Worm (Caenorhabditis elegans) whole organism, early embryonic: ENCODE results near the gene B0244.15.

ENCODE experiments used
- B0310.2 ChIP-seq: sonication (generic microtip); optimal IDR thresholded peaks from 2 replicates; lab custom pipeline; 2016; ENCODE audit warnings: mild to moderate bottlenecking, missing genetic modification characterization, missing compliant biosample characterization
- F13C5.2 ChIP-seq: sonication (generic microtip); optimal IDR thresholded peaks from 2 replicates; lab custom pipeline; 2017; ENCODE audit warnings: mild to moderate bottlenecking, missing genetic modification characterization, inconsistent platforms, missing compliant biosample characterization
- aly-1 ChIP-seq: sonication (generic microtip); optimal IDR thresholded peaks from 2 replicates; lab custom pipeline; 2016; ENCODE audit warnings: missing genetic modification characterization, missing compliant biosample characterization
- ama-1 ChIP-seq: fragments of 150-350 bp; optimal IDR thresholded peaks from 2 replicates; lab custom pipeline; 2014
- ceh-13 ChIP-seq: fragments of 200-800 bp; sonication (Bioruptor generic); optimal IDR thresholded peaks from 2 replicates; lab custom pipeline; 2018; ENCODE audit warnings: mild to moderate bottlenecking, missing genetic modification characterization, missing compliant biosample characterization
- ceh-36 ChIP-seq: sonication (generic microtip); optimal IDR thresholded peaks from 2 replicates; lab custom pipeline; 2016; ENCODE audit warnings: missing genetic modification characterization, inconsistent platforms, missing compliant biosample characterization
- ets-7 ChIP-seq: sonication (generic microtip); optimal IDR thresholded peaks from 2 replicates; lab custom pipeline; 2016; ENCODE audit warnings: missing genotype, missing genetic modification characterization, missing compliant biosample characterization
- flt-1 ChIP-seq: fragments of 200-800 bp; sonication (Bioruptor generic); IDR thresholded peaks from 2 replicates; pipeline ENCODE4 v1.3.6; 2022; ENCODE audit warnings: missing genetic modification characterization, missing compliant biosample characterization
- hmbx-1 ChIP-seq: sonication (generic microtip); optimal IDR thresholded peaks from 2 replicates; lab custom pipeline; 2016; ENCODE audit warnings: mild to moderate bottlenecking, missing genetic modification characterization, missing compliant biosample characterization
- hmg-4 ChIP-seq: fragments of 200-800 bp; sonication (Bioruptor generic); optimal IDR thresholded peaks from 2 replicates; lab custom pipeline; 2018; ENCODE audit warnings: mild to moderate bottlenecking, missing genetic modification characterization, missing compliant biosample characterization
- hnd-1 ChIP-seq: sonication (generic microtip); optimal IDR thresholded peaks from 2 replicates; lab custom pipeline; 2016; ENCODE audit warnings: missing genetic modification characterization, missing compliant biosample characterization
- pes-1 ChIP-seq: fragments of 200-800 bp; sonication (Bioruptor generic); IDR thresholded peaks from 2 replicates; pipeline ENCODE4 v1.3.6; 2022; ENCODE audit warnings: missing genetic modification reagents, missing genetic modification characterization, missing compliant biosample characterization
- scrt-1 ChIP-seq: fragments of 200-800 bp; sonication (Bioruptor generic); IDR thresholded peaks from 2 replicates; pipeline ENCODE4 v1.3.6; 2022; ENCODE audit warnings: missing genetic modification characterization, missing compliant biosample characterization
- sea-1 ChIP-seq: fragments of 200-800 bp; sonication (Bioruptor generic); conservative IDR thresholded peaks from 2 replicates; pipeline ENCODE4 v1.3.6; 2022; ENCODE audit warnings: missing genetic modification characterization, missing compliant biosample characterization
- tbx-11 ChIP-seq: fragments of 200-800 bp; sonication (Bioruptor generic); IDR thresholded peaks from 2 replicates; pipeline ENCODE4 v1.3.6; 2022; ENCODE audit warnings: missing genetic modification characterization, missing compliant biosample characterization
- tbx-37 ChIP-seq: fragments of 200-800 bp; sonication (Bioruptor generic); conservative IDR thresholded peaks from 2 replicates; pipeline ENCODE4 v1.3.6; 2022; ENCODE audit warnings: missing genetic modification reagents, missing genetic modification characterization, missing compliant biosample characterization
- tra-4 ChIP-seq: sonication (generic microtip); optimal IDR thresholded peaks from 2 replicates; lab custom pipeline; 2017; ENCODE audit warnings: missing genetic modification characterization, missing compliant biosample characterization

The B0244.15 gene

DNA sequence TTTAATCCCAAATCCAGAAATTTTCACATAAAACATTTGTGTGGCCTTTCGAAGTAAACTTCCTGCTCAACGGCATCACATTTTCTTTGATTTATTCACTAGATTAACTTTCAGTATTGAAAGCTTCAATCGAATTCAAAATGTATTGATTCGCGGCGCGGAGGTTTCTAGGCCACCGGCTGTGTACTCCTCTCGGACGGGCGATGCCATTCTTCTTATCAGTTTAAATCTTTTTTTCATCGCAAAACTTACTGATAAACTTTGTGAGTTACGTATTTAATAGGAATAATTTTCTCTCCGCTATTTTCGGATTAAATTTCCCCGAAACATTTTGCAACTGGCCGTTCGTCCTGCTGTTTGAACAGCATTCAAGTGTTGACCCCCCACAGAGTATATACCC lies 21.3 kb upstream of the B0244.15 start:
- TF ChIP-seq hmbx-1 (tag; lab: Kevin White, UChicago) = no peak
- TF ChIP-seq tbx-37 (GFP tag; lab: Robert Waterston, UW) = peak; percentile 12; the same call in 1 of the 2 replicates
- peak; percentile 21 for TF ChIP-seq hmg-4

DNA sequence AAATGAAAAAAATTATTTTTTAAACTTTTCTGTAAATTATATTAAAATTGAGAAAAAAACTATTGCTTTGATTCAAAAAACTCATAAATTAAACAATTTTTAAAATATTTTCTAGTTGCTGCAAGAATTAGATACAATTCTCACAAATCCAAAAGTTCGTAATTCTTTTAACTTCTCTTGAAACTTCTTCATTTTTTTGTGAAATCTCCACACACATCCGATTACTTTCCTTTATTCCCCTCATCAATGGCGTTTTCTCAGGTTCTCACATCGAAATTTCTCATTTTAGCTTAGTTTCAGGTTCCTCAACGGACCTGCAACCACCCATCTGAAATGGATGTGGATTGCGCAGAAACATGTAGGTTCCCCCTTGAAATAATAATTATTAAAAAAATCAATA lies 20.6 kb upstream of the B0244.15 start, which contains the start of gene wrm-1:
wrm-1 (plus strand) TSS at position 301 of the 400 bp plus-strand sequence.
- no peak for TF ChIP-seq flt-1 (GFP tag; lab: Robert Waterston, UW)
- no peak for TF ChIP-seq tbx-11 (GFP tag; lab: Robert Waterston, UW)
- no peak for TF ChIP-seq hnd-1 (tag; lab: Kevin White, UChicago)
- TF ChIP-seq ceh-36 (tag; lab: Kevin White, UChicago) = no peak
- no peak for TF ChIP-seq scrt-1
- TF ChIP-seq hmg-4 = no peak
- no peak for TF ChIP-seq F13C5.2
- TF ChIP-seq ama-1 (lab: Kevin White, UChicago) = no peak
- no peak for TF ChIP-seq hmbx-1 (tag; lab: Kevin White, UChicago)
- TF ChIP-seq B0310.2 (tag; lab: Kevin White, UChicago) = no peak
- no peak for TF ChIP-seq aly-1 (tag; lab: Kevin White, UChicago)
- no peak for TF ChIP-seq sea-1 (GFP tag; lab: Robert Waterston, UW)
- no peak for TF ChIP-seq ceh-13
- TF ChIP-seq tra-4 (tag; lab: Kevin White, UChicago) = no peak
- TF ChIP-seq tbx-37 (GFP tag; lab: Robert Waterston, UW) = no peak
- no peak for TF ChIP-seq ets-7
- TF ChIP-seq pes-1 (GFP tag; lab: Robert Waterston, UW) = no peak

DNA sequence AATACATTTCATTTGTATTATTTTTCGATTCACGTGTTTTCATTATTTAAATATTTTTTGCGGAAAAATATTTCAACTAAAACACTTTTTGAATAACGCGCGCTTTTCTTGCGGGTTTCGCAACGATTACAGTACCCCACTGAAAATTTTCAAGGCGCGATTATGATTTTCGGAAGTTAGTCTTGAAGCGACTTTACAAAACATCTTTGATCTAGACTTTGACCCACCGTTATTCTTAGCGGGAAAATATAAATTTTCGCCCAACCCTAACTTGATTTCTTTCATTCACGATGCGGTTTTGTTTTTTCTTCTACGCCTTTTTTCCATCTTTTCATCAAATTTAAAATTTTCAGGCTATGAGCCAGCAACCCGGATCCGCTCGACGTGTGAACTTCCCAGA lies 15.4 kb upstream of the B0244.15 start, which contains the start of gene egg-1:
egg-1 (plus strand) TSS at position 354 of the 400 bp plus-strand sequence.
- no peak for TF ChIP-seq ets-7
- no peak for TF ChIP-seq ceh-36 (tag; lab: Kevin White, UChicago)
- TF ChIP-seq pes-1 (GFP tag; lab: Robert Waterston, UW) = no peak
- no peak for TF ChIP-seq B0310.2 (tag; lab: Kevin White, UChicago)
- no peak for TF ChIP-seq ama-1 (lab: Kevin White, UChicago)
- no peak for TF ChIP-seq F13C5.2
- no peak for TF ChIP-seq tbx-37 (GFP tag; lab: Robert Waterston, UW)
- no peak for TF ChIP-seq sea-1 (GFP tag; lab: Robert Waterston, UW)

DNA sequence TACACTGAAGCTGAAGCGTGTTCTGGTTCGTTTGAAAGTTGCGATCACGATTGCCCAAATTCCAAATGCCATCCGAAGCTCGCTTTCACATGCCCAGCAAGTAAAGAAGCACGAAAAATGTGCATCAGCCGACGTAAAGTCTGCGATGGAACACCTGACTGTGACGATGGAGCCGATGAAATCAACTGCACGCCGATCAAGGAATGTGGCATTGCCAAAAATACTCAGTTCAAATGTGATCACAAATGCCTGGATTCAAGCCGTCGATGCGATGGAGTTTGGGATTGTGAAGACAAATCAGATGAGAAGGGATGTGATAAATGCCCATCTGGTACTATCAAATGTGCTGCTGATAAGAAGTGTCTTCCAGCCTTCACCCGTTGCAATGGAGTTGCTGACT lies 13.8 kb upstream of the B0244.15 start:
- TF ChIP-seq sea-1 (GFP tag; lab: Robert Waterston, UW) (no peak), scrt-1 (no peak), hnd-1 (tag; lab: Kevin White, UChicago) (no peak), tbx-37 (GFP tag; lab: Robert Waterston, UW) (no peak)

DNA sequence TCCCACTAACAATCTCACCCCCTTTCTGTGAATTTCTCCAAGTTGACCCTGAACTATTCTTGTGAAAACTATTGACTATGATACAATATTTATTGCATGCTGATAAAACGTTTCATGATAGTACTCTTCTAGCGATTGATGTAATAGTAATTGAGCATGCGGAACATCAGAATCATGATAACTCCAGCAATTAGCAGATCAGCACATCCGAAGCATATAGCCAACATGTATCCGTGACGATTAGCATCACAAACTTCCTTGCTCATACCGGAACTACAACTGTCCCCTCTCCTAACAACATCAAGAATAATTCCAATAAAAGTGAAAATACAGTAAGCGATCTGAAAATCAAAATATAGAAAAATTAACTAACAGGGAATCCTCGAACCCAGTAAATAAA lies 13.1 kb upstream of the B0244.15 start:
- TF ChIP-seq pes-1 (GFP tag; lab: Robert Waterston, UW) (no peak), scrt-1 (no peak), hnd-1 (tag; lab: Kevin White, UChicago) (no peak), B0310.2 (tag; lab: Kevin White, UChicago) (no peak), ceh-36 (tag; lab: Kevin White, UChicago) (no peak), ets-7 (no peak), hmbx-1 (tag; lab: Kevin White, UChicago) (no peak), tbx-11 (GFP tag; lab: Robert Waterston, UW) (no peak), tra-4 (tag; lab: Kevin White, UChicago) (no peak), F13C5.2 (no peak), aly-1 (tag; lab: Kevin White, UChicago) (no peak), tbx-37 (GFP tag; lab: Robert Waterston, UW) (no peak), sea-1 (GFP tag; lab: Robert Waterston, UW) (no peak), ama-1 (lab: Kevin White, UChicago) (no peak)

DNA sequence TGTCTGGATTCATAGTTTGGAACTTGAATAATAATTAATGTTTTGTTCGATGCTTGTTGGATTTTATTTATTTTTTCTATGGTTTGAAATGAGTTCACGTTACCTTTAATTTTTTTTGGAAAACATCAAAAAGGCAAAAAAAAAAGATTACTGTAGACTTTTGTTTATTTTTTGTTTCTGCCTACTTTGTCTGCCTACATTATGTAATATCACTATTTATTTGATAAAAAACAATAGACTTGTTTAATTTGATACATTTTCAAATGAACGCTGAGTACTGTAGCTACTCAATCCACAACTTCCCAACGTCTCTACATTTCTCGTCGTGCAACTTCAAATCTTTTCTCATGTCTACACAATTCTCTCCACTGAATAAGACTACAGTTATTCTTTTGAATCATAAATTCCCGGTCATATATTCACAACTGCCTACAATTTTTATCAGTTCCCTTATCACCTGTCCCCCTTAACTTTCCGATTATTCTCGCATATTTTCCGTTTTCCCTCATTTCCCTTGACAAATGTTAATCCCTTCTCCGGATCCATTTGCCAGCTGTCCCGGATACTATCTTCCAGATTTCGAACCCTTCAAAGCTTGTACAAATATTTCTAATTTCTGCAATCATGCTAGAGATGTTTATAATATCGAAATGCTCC lies 12.1 kb upstream of the B0244.15 start, which contains the start of the genes B0244.9 and B0244.7:
B0244.9 (minus strand) TSS at position 51 of the 657 bp plus-strand sequence.
B0244.7 (plus strand) TSS at position 522 of the 657 bp plus-strand sequence.
- TF ChIP-seq flt-1 (GFP tag; lab: Robert Waterston, UW) (no peak), ceh-36 (tag; lab: Kevin White, UChicago) (no peak), tra-4 (tag; lab: Kevin White, UChicago) (no peak), hmg-4 (no peak), F13C5.2 (no peak), scrt-1 (no peak)

DNA sequence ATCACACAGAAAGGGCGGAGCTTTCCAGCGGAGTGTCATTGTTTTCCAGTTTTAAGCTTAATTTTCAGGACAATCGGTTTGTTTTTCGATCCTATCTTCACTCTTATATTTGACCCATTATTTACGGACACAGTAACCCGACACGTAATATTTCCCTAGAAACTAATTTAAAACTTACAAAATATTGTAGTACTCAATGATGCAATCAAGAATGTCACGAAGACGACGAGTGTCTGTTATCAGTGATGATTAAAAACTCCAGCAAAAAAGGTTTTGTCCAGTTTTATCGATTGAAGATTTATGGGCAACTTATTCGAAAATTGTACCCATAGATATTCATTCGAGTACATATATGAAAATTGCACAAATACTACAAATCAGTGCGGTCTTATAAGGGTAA lies 10.3 kb upstream of the B0244.15 start, which contains the start of gene B0244.17:
B0244.17 (plus strand) TSS at position 301 of the 400 bp plus-strand sequence.
- TF ChIP-seq ama-1 (lab: Kevin White, UChicago) (no peak), hnd-1 (tag; lab: Kevin White, UChicago) (no peak), B0310.2 (tag; lab: Kevin White, UChicago) (no peak), flt-1 (GFP tag; lab: Robert Waterston, UW) (no peak), tbx-37 (GFP tag; lab: Robert Waterston, UW) (no peak), aly-1 (tag; lab: Kevin White, UChicago) (no peak), sea-1 (GFP tag; lab: Robert Waterston, UW) (no peak), ceh-36 (tag; lab: Kevin White, UChicago) (no peak)

DNA sequence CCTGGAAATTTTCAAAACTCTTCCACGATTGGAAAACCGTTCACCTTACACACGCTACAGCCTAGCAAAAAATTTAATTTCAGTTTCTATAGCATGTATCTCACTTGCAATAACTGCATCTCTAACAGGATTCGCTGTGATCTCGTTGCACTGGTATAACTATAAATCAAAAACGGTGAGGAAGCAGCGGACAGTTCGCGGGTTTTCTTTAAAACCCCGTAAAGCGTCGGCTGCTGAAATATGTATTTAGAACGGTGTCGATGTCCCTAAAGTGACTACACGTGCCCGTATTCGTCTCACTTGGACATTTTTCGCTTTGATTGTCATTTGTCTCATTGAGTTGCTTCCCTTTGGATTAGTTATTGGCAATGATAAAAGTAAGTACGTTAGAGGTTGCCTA lies 8.9 kb upstream of the B0244.15 start:
- TF ChIP-seq B0310.2 (tag; lab: Kevin White, UChicago) (no peak), sea-1 (GFP tag; lab: Robert Waterston, UW) (no peak), pes-1 (GFP tag; lab: Robert Waterston, UW) (no peak)
